Fruit fly (Drosophila melanogaster) whole organism, adult: ENCODE measurements around the gene Hsp26.

ENCODE experiments used
- CG11617 ChIP-seq: fragments of 200-800 bp; sonication (Bioruptor generic); optimal IDR thresholded peaks from 2 replicates; lab custom pipeline; 2017; ENCODE audit warnings: mild to moderate bottlenecking, missing biosample characterization, missing genetic modification reagents, missing genetic modification characterization
- CG12768 ChIP-seq: fragments of 200-800 bp; sonication (Bioruptor generic); optimal IDR thresholded peaks from 2 replicates; lab custom pipeline; 2017; ENCODE audit warnings: missing biosample characterization, missing genetic modification characterization, mild to moderate bottlenecking, moderate library complexity, missing genetic modification reagents
- CG14711 ChIP-seq: fragments of 200-800 bp; sonication (Bioruptor generic); optimal IDR thresholded peaks from 2 replicates; lab custom pipeline; 2018; ENCODE audit warnings: missing biosample characterization, mild to moderate bottlenecking, missing genetic modification characterization, moderate library complexity
- CG1620 ChIP-seq: fragments of 200-800 bp; sonication (Bioruptor generic); optimal IDR thresholded peaks from 2 replicates; lab custom pipeline; 2016; ENCODE audit warnings: missing biosample characterization, missing genetic modification characterization
- CG33017 ChIP-seq: fragments of 200-800 bp; sonication (Bioruptor generic); optimal IDR thresholded peaks from 2 replicates; lab custom pipeline; 2018; ENCODE audit warnings: missing biosample characterization, mild to moderate bottlenecking, missing genetic modification characterization, moderate library complexity
- CG5204 ChIP-seq: fragments of 200-800 bp; sonication (Bioruptor generic); optimal IDR thresholded peaks from 2 replicates; lab custom pipeline; 2016; ENCODE audit warnings: missing biosample characterization, missing genetic modification characterization
- CG7045 ChIP-seq: fragments of 200-800 bp; sonication (Bioruptor generic); optimal IDR thresholded peaks from 2 replicates; lab custom pipeline; 2017; ENCODE audit warnings: missing biosample characterization, mild to moderate bottlenecking, missing genetic modification characterization
- CG7101 ChIP-seq: fragments of 200-800 bp; sonication (Bioruptor generic); optimal IDR thresholded peaks from 2 replicates; lab custom pipeline; 2018; ENCODE audit warnings: missing biosample characterization, mild to moderate bottlenecking, missing genetic modification characterization, moderate library complexity
- Clk ChIP-seq: fragments of 200-800 bp; sonication (Bioruptor generic); optimal IDR thresholded peaks from 2 replicates; lab custom pipeline; 2017; ENCODE audit warnings: missing biosample characterization, missing genetic modification characterization
- Crg-1 ChIP-seq: fragments of 200-800 bp; sonication (Bioruptor generic); optimal IDR thresholded peaks from 2 replicates; lab custom pipeline; 2016; ENCODE audit warnings: missing biosample characterization, missing genetic modification characterization
- Hr96 ChIP-seq: fragments of 200-800 bp; sonication (Bioruptor generic); optimal IDR thresholded peaks from 2 replicates; lab custom pipeline; 2016; ENCODE audit warnings: missing biosample characterization, missing genetic modification characterization
- Mnt ChIP-seq: fragments of 200-800 bp; sonication (Bioruptor generic); optimal IDR thresholded peaks from 2 replicates; lab custom pipeline; 2016; ENCODE audit warnings: missing biosample characterization, mild to moderate bottlenecking, missing genetic modification characterization
- bab1 ChIP-seq: fragments of 200-800 bp; sonication (Bioruptor generic); optimal IDR thresholded peaks from 3 replicates; lab custom pipeline; 2019; ENCODE audit warnings: missing biosample characterization, mild to moderate bottlenecking, missing genetic modification characterization, moderate library complexity
- cic ChIP-seq: fragments of 200-800 bp; sonication (Bioruptor generic); optimal IDR thresholded peaks from 2 replicates; lab custom pipeline; 2017; ENCODE audit warnings: missing biosample characterization, mild to moderate bottlenecking, missing genetic modification characterization, moderate library complexity
- cnc ChIP-seq, 2 experiments: fragments of >200 bp; optimal IDR thresholded peaks; 2 replicates each; lab custom pipeline; 2017
- kay ChIP-seq: fragments of 200-800 bp; sonication (Bioruptor generic); peaks from one replicate; lab custom pipeline; 2016; ENCODE audit warnings: missing biosample characterization, missing genetic modification characterization, borderline replicate concordance
- ovo ChIP-seq: fragments of 200-800 bp; sonication (Bioruptor generic); optimal IDR thresholded peaks from 2 replicates; lab custom pipeline; 2016; ENCODE audit warnings: missing biosample characterization, missing genetic modification characterization
- pad ChIP-seq: fragments of 200-800 bp; sonication (Bioruptor generic); optimal IDR thresholded peaks from 3 replicates; lab custom pipeline; 2017; ENCODE audit warnings: missing biosample characterization, missing genetic modification characterization, mild to moderate bottlenecking, moderate library complexity, missing genetic modification reagents
- tj ChIP-seq: fragments of 200-800 bp; sonication (Bioruptor generic); optimal IDR thresholded peaks from 3 replicates; lab custom pipeline; 2017; ENCODE audit warnings: missing biosample characterization, mild to moderate bottlenecking, missing genetic modification characterization, moderate library complexity
- toe ChIP-seq: fragments of 200-800 bp; sonication (Bioruptor generic); optimal IDR thresholded peaks from 2 replicates; lab custom pipeline; 2016; ENCODE audit warnings: missing biosample characterization, missing genetic modification characterization

Hsp26 gene

DNA sequence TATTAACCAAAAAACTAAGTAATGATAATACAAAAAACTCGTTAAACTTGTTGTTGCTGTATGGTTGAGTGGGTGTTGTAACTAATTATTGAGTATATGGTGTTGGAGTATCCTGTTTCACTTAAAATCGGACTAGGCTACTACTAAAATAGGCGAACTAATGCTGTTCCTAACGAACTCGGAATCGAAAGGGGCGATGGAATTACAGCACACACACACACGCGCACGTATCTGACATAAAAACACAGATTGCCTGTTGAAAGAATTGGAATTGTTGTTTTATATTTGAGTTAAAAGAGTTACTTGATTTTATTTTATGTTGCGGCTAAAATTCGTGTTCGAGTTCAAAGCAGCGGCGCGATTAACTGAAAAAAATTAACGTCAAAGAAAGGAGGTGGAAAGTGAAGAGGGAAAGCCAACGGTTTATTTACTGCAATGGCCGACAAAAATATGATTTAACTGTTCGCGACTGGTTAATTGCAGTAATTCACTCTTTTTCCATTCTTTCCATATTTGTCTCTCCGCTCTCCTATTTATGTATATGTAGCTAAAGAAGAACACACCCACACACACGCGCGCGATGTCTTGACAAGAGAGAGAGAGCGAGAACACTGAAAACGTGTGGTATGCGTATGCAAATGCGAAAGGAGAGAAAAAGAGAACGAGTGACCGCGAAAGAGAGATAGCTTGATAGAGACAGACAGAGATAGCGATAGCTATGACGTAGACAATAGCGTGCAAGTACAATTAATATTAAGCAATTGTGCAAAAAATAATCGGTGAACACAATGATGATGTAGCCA lies 24.3 kb upstream of the Hsp26 start:
- TF ChIP-seq ovo: peak; percentile 93
- TF ChIP-seq tj (GFP tag; lab: Kevin White, UChicago): peak; percentile 74
- no peak for TF ChIP-seq cic (GFP tag; lab: Kevin White, UChicago)
- TF ChIP-seq kay (GFP tag; lab: Kevin White, UChicago): peak; percentile 96
- peak; percentile 13 for TF ChIP-seq CG12768 (GFP tag; lab: Kevin White, UChicago)
- TF ChIP-seq Hr96 (GFP tag; lab: Kevin White, UChicago): no peak
- no peak for TF ChIP-seq bab1 (GFP tag; lab: Kevin White, UChicago)
- TF ChIP-seq pad: peak; percentile 87
- TF ChIP-seq CG14711 (tag; lab: Kevin White, UChicago): no peak

DNA sequence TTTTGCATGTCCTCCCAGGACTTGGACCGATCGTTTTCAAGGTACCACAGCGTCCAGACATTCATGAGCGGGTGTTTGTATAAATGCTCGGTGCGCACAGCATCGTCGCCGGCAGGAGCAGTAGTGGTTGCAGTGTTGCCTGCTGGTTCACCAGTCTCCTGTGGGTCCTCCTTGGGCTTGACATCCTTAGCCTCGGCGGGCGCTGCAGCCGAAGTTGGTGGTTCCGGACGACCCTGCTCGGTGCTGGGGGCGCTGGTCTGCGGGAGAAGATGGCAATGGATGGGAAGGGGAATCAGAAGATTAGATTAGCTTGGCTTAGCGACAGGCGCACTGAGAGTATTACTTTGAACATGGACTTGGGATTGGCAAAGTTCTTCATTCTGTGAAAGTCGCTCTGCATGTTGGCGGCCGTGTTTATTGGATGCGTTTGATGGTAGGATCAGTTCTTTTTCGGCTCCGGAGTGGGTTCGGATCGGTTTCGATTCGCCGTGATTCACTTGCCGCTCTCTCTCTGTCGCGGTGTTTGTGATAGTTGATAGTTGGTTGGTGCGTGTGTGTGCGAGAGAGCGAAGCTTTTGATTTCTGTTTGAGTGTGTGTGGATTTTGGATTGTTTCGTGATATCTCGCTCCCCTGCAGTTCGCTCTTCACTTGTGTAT lies 23.6 kb upstream of the Hsp26 start:
- TF ChIP-seq cic (GFP tag; lab: Kevin White, UChicago) (no peak), Crg-1 (GFP tag; lab: Kevin White, UChicago) (no peak), CG33017 (no peak), Mnt (GFP tag; lab: Kevin White, UChicago) (no peak), toe (GFP tag; lab: Kevin White, UChicago) (no peak), Hr96 (GFP tag; lab: Kevin White, UChicago) (no peak), CG1620 (GFP tag; lab: Kevin White, UChicago) (no peak), CG7045 (GFP tag; lab: Kevin White, UChicago) (no peak), kay (GFP tag; lab: Kevin White, UChicago) (no peak), Clk (GFP tag; lab: Kevin White, UChicago) (no peak), CG12768 (GFP tag; lab: Kevin White, UChicago) (no peak), pad (no peak), CG14711 (tag; lab: Kevin White, UChicago) (no peak), bab1 (GFP tag; lab: Kevin White, UChicago) (no peak), cnc (optimal IDR thresholded peaks at IDR 0.05; lab: Kevin White, UChicago) (no peak), tj (GFP tag; lab: Kevin White, UChicago) (no peak), CG11617 (GFP tag; lab: Kevin White, UChicago) (no peak)

DNA sequence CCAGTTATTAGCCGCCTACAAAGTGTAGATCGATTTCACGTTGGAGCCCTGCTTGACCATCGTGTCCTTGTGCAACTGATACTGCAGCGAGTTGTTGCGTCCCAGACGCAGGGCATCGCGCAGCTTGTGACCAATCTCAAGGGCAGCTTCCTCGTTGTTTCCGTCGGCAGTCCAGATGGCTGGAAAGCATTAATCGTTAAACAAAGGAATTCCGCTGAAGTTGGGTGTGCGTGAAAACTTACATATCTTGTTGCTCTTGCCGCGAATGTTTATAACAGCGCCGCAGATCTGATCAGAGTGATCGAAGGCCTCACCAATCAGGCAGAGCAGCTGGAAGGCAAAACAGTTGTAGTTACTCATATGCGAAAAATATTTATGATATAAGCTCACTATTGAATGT lies 22.6 kb upstream of the Hsp26 start:
- TF ChIP-seq CG5204 (GFP tag; lab: Kevin White, UChicago): no peak
- no peak for TF ChIP-seq tj (GFP tag; lab: Kevin White, UChicago)
- TF ChIP-seq cic (GFP tag; lab: Kevin White, UChicago): no peak
- no peak for TF ChIP-seq pad
- TF ChIP-seq toe (GFP tag; lab: Kevin White, UChicago): no peak
- TF ChIP-seq CG11617 (GFP tag; lab: Kevin White, UChicago): no peak
- TF ChIP-seq ovo: no peak
- no peak for TF ChIP-seq CG12768 (GFP tag; lab: Kevin White, UChicago)
- TF ChIP-seq CG7101: no peak
- TF ChIP-seq CG14711 (tag; lab: Kevin White, UChicago): no peak
- TF ChIP-seq CG1620 (GFP tag; lab: Kevin White, UChicago): no peak
- no peak for TF ChIP-seq Mnt (GFP tag; lab: Kevin White, UChicago)
- no peak for TF ChIP-seq Clk (GFP tag; lab: Kevin White, UChicago)
- TF ChIP-seq Hr96 (GFP tag; lab: Kevin White, UChicago): no peak
- TF ChIP-seq CG7045 (GFP tag; lab: Kevin White, UChicago): no peak
- no peak for TF ChIP-seq CG33017
- TF ChIP-seq cnc (optimal IDR thresholded peaks at IDR 0.05; lab: Kevin White, UChicago): no peak
- no peak for TF ChIP-seq kay (GFP tag; lab: Kevin White, UChicago)
- no peak for TF ChIP-seq bab1 (GFP tag; lab: Kevin White, UChicago)
- no peak for TF ChIP-seq Crg-1 (GFP tag; lab: Kevin White, UChicago)

DNA sequence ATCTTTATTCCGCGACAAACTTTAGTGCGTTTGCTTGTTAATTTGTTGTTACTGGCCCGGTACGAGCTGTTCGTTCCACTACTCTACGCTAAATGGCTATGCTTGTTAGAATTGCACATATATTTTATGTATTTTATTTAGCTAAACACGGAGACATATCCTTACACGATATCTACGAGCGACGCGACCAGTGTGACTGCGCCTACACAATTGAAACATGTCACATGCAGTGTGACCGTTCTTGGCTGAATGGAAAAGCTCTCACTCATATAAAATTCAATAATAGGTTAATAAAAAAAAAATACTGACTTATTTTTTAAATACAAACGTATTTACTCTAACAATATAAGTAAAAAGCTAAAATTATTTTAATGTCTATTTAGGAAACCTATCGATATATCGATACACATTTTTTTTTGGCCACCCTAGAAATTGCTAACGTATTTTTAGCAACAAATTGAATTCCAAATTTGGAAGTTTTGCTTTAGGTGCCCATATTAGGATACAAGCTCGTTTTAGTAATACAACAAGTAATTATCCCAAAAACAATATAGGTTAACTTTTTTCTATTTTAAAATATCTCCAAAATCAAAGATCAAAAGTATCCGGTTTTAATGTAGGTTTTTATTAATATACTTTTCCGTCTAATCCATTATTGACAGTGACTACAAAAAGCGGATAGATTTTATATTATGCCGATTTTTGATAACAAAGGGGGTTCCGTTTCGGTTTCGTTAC lies 22.0 kb upstream of the Hsp26 start, which contains the start of gene CG4080:
CG4080 (minus strand) TSS at position 215 of the 738 bp plus-strand sequence.
- TF ChIP-seq CG5204 (GFP tag; lab: Kevin White, UChicago) (no peak), Mnt (GFP tag; lab: Kevin White, UChicago) (peak; percentile 63), Hr96 (GFP tag; lab: Kevin White, UChicago) (no peak), CG11617 (GFP tag; lab: Kevin White, UChicago) (peak; percentile 76), pad (no peak), kay (GFP tag; lab: Kevin White, UChicago) (peak; percentile 98), cnc (optimal IDR thresholded peaks at IDR 0.05; lab: Kevin White, UChicago) (no peak), Crg-1 (GFP tag; lab: Kevin White, UChicago) (peak; percentile 33), CG14711 (tag; lab: Kevin White, UChicago) (peak; percentile 43), CG33017 (peak; percentile 49), bab1 (GFP tag; lab: Kevin White, UChicago) (peak; percentile 42), toe (GFP tag; lab: Kevin White, UChicago) (no peak), cic (GFP tag; lab: Kevin White, UChicago) (peak; percentile 38), CG7101 (peak; percentile 37), CG12768 (GFP tag; lab: Kevin White, UChicago) (no peak), ovo (peak; percentile 39), CG7045 (GFP tag; lab: Kevin White, UChicago) (no peak), CG1620 (GFP tag; lab: Kevin White, UChicago) (peak; percentile 49), tj (GFP tag; lab: Kevin White, UChicago) (no peak), Clk (GFP tag; lab: Kevin White, UChicago) (no peak)
